Worm (Caenorhabditis elegans) whole organism, mixed stage, embryonic: ENCODE results near the gene B0416.3.

Experiments used
- M03D4.4 ChIP-seq: sonication (generic microtip); optimal IDR thresholded peaks from 2 replicates; lab custom pipeline; 2017; ENCODE audit warnings: mild to moderate bottlenecking, missing genetic modification characterization, missing compliant biosample characterization
- blmp-1 ChIP-seq: fragments of 150-350 bp; optimal IDR thresholded peaks from 2 replicates; lab custom pipeline; 2014; ENCODE audit warnings: missing biosample characterization, missing genetic modification characterization
- ceh-39 ChIP-seq: fragments of 150-350 bp; optimal IDR thresholded peaks from 2 replicates; lab custom pipeline; 2014; ENCODE audit warnings: missing biosample characterization, missing genetic modification characterization
- ceh-43 ChIP-seq: fragments of 200-800 bp; sonication (Bioruptor generic); optimal IDR thresholded peaks from 2 replicates; lab custom pipeline; 2018; ENCODE audit warnings: mild to moderate bottlenecking, missing genetic modification characterization, moderate library complexity, missing compliant biosample characterization
- ceh-83 ChIP-seq: fragments of 200-800 bp; sonication (Bioruptor generic); optimal IDR thresholded peaks from 2 replicates; lab custom pipeline; 2018; ENCODE audit warnings: mild to moderate bottlenecking, missing genetic modification characterization, missing compliant biosample characterization
- ces-1 ChIP-seq: fragments of 150-350 bp; optimal IDR thresholded peaks from 2 replicates; lab custom pipeline; 2014; ENCODE audit warnings: missing biosample characterization, missing genetic modification reagents, missing genetic modification characterization
- cnd-1 ChIP-seq: fragments of 200-800 bp; sonication (Bioruptor generic); optimal IDR thresholded peaks from 2 replicates; lab custom pipeline; 2018; ENCODE audit warnings: mild to moderate bottlenecking, missing genetic modification characterization, missing compliant biosample characterization
- drap-1 ChIP-seq: fragments of 200-800 bp; sonication (Bioruptor generic); optimal IDR thresholded peaks from 3 replicates; lab custom pipeline; 2018; ENCODE audit warnings: mild to moderate bottlenecking, missing genetic modification characterization, missing compliant biosample characterization
- elt-1 ChIP-seq: sonication (generic microtip); optimal IDR thresholded peaks from 2 replicates; lab custom pipeline; 2017; ENCODE audit warnings: missing genetic modification characterization, mild to moderate bottlenecking, missing compliant biosample characterization, antibody characterized with exemption, moderate library complexity, borderline replicate concordance; ENCODE audit not compliant: insufficient read depth
- elt-3 ChIP-seq: fragments of 150-350 bp; optimal IDR thresholded peaks from 2 replicates; lab custom pipeline; 2014; ENCODE audit warnings: missing biosample characterization, missing genetic modification characterization
- flh-1 ChIP-seq: fragments of 200-800 bp; sonication (Bioruptor generic); optimal IDR thresholded peaks from 2 replicates; lab custom pipeline; 2018; ENCODE audit warnings: mild to moderate bottlenecking, missing genetic modification characterization, moderate library complexity, missing compliant biosample characterization
- ham-2 ChIP-seq: fragments of 200-800 bp; sonication (Bioruptor generic); optimal IDR thresholded peaks from 2 replicates; lab custom pipeline; 2018; ENCODE audit warnings: mild to moderate bottlenecking, missing genetic modification characterization, missing compliant biosample characterization
- hlh-1 ChIP-seq: fragments of 150-350 bp; optimal IDR thresholded peaks from 2 replicates; lab custom pipeline; 2014; ENCODE audit warnings: missing biosample characterization, missing genetic modification reagents, missing genetic modification characterization
- lin-13 ChIP-seq: fragments of 150-350 bp; optimal IDR thresholded peaks from 2 replicates; lab custom pipeline; 2014; ENCODE audit warnings: missing biosample characterization, missing genetic modification characterization
- lin-32 ChIP-seq: fragments of 200-800 bp; sonication (Bioruptor generic); optimal IDR thresholded peaks from 2 replicates; lab custom pipeline; 2018; ENCODE audit warnings: mild to moderate bottlenecking, missing genetic modification characterization, missing compliant biosample characterization
- lsy-2 ChIP-seq: fragments of 150-350 bp; optimal IDR thresholded peaks from 2 replicates; lab custom pipeline; 2014; ENCODE audit warnings: missing biosample characterization, missing genetic modification characterization
- mab-5 ChIP-seq: fragments of 150-350 bp; optimal IDR thresholded peaks from 2 replicates; lab custom pipeline; 2014; ENCODE audit warnings: missing biosample characterization, missing genetic modification characterization
- mep-1 ChIP-seq: fragments of 150-350 bp; optimal IDR thresholded peaks from 2 replicates; lab custom pipeline; 2017; ENCODE audit warnings: missing biosample characterization, missing genetic modification reagents, missing genetic modification characterization, inconsistent platforms
- mls-2 ChIP-seq: sonication (generic microtip); optimal IDR thresholded peaks from 2 replicates; lab custom pipeline; 2016; ENCODE audit warnings: mild to moderate bottlenecking, missing genetic modification characterization, moderate library complexity, missing compliant biosample characterization
- nhr-12 ChIP-seq: fragments of 150-350 bp; optimal IDR thresholded peaks from 2 replicates; lab custom pipeline; 2014; ENCODE audit warnings: missing biosample characterization, missing genetic modification characterization
- nhr-2 ChIP-seq: fragments of 150-350 bp; optimal IDR thresholded peaks from 2 replicates; lab custom pipeline; 2014; ENCODE audit warnings: missing biosample characterization, missing genetic modification characterization
- nhr-237 ChIP-seq: fragments of 150-350 bp; optimal IDR thresholded peaks from 2 replicates; lab custom pipeline; 2014; ENCODE audit warnings: missing biosample characterization, missing genetic modification characterization
- nhr-28 ChIP-seq: fragments of 150-350 bp; optimal IDR thresholded peaks from 2 replicates; lab custom pipeline; 2014; ENCODE audit warnings: missing biosample characterization, missing genetic modification characterization
- nhr-76 ChIP-seq: sonication (generic microtip); optimal IDR thresholded peaks from 2 replicates; lab custom pipeline; 2017; ENCODE audit warnings: missing biosample characterization, missing genetic modification characterization
- pha-4 ChIP-seq: fragments of 150-350 bp; optimal IDR thresholded peaks from 2 replicates; lab custom pipeline; 2018; ENCODE audit warnings: missing biosample characterization, missing genetic modification reagents, missing genetic modification characterization
- sem-2 ChIP-seq: fragments of 200-800 bp; sonication (Bioruptor generic); optimal IDR thresholded peaks from 2 replicates; lab custom pipeline; 2018; ENCODE audit warnings: mild to moderate bottlenecking, missing genetic modification characterization, missing compliant biosample characterization
- snpc-4 ChIP-seq: fragments of 150-350 bp; optimal IDR thresholded peaks from 2 replicates; lab custom pipeline; 2014; ENCODE audit warnings: missing biosample characterization, missing genetic modification characterization
- sptf-1 ChIP-seq: sonication (generic microtip); optimal IDR thresholded peaks from 2 replicates; lab custom pipeline; 2017; ENCODE audit warnings: mild to moderate bottlenecking, missing genetic modification characterization, moderate library complexity, missing compliant biosample characterization
- tbx-8 ChIP-seq: fragments of 200-800 bp; sonication (Bioruptor generic); optimal IDR thresholded peaks from 2 replicates; lab custom pipeline; 2018; ENCODE audit warnings: mild to moderate bottlenecking, missing genetic modification characterization, moderate library complexity, missing compliant biosample characterization
- unc-120 ChIP-seq: sonication (generic microtip); optimal IDR thresholded peaks from 2 replicates; lab custom pipeline; 2017; ENCODE audit warnings: missing genetic modification characterization, missing compliant biosample characterization; ENCODE audit not compliant: poor library complexity, severe bottlenecking
- unc-62 ChIP-seq: fragments of 150-350 bp; optimal IDR thresholded peaks from 2 replicates; lab custom pipeline; 2014; ENCODE audit warnings: missing biosample characterization, missing genetic modification reagents, missing genetic modification characterization
- zip-8 ChIP-seq: fragments of 150-350 bp; optimal IDR thresholded peaks from 2 replicates; lab custom pipeline; 2014; ENCODE audit warnings: missing biosample characterization, missing genetic modification characterization
- ztf-11 ChIP-seq: fragments of 150-350 bp; optimal IDR thresholded peaks from 2 replicates; lab custom pipeline; 2014; ENCODE audit warnings: missing biosample characterization, missing genetic modification characterization

Gene B0416.3

ce11 chrX:9314397-9314796 lies 23.0 kb downstream of the B0416.3 start, which contains the start of gene ttr-38:
ttr-38 (minus strand) TSS chrX:9314497.
- TF ChIP-seq sem-2 (GFP tag; lab: Kevin White, UChicago) (no peak), nhr-237 (no peak), hlh-1 (no peak)

DNA sequence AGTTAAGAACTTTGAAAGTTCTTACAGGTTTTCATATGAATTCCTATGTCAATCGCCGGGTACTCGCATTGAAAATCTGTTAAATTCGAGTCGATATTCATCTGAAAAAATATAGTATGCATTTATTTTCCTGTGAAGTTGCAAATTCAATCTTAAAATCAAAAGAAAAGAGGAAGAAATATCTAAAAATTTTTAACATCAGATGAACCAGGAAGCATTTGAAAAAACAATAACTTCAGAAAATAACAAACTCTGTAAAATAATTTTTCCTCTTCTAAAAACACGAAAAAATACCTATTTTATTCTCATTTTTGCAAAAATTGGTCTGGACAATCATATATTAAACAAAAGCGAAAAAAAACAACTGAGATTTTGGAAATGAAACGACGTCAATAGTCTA lies 27.6 kb downstream of the B0416.3 start, which contains the start of gene npr-7:
Gene npr-7 (minus strand): TSS at position 101 of the 400 bp plus-strand sequence.
- no peak for TF ChIP-seq ham-2
- no peak for TF ChIP-seq zip-8 (tag; lab: Kevin White, UChicago)
- TF ChIP-seq ceh-43 (GFP tag; lab: Kevin White, UChicago): no peak
- TF ChIP-seq nhr-28 (tag; lab: Kevin White, UChicago): no peak
- no peak for TF ChIP-seq flh-1 (GFP tag; lab: Kevin White, UChicago)
- no peak for TF ChIP-seq drap-1 (GFP tag; lab: Kevin White, UChicago)
- TF ChIP-seq nhr-76 (tag; lab: Kevin White, UChicago): no peak
- no peak for TF ChIP-seq tbx-8
- TF ChIP-seq lin-13 (tag; lab: Kevin White, UChicago): no peak
- no peak for TF ChIP-seq M03D4.4
- no peak for TF ChIP-seq elt-3
- TF ChIP-seq ceh-39 (tag; lab: Kevin White, UChicago): no peak
- TF ChIP-seq elt-1 (tag; lab: Kevin White, UChicago): no peak
- TF ChIP-seq mab-5: no peak
- TF ChIP-seq blmp-1: no peak
- no peak for TF ChIP-seq nhr-2

- TF ChIP-seq lin-32 (GFP tag; lab: Kevin White, UChicago) (no peak), mls-2 (tag; lab: Kevin White, UChicago) (no peak), ceh-39 (tag; lab: Kevin White, UChicago) (no peak), tbx-8 (no peak), ces-1 (peak; percentile 85)
These were observed 33.5 kb downstream of the B0416.3 start for ce11 chrX:9324962-9325361.

DNA sequence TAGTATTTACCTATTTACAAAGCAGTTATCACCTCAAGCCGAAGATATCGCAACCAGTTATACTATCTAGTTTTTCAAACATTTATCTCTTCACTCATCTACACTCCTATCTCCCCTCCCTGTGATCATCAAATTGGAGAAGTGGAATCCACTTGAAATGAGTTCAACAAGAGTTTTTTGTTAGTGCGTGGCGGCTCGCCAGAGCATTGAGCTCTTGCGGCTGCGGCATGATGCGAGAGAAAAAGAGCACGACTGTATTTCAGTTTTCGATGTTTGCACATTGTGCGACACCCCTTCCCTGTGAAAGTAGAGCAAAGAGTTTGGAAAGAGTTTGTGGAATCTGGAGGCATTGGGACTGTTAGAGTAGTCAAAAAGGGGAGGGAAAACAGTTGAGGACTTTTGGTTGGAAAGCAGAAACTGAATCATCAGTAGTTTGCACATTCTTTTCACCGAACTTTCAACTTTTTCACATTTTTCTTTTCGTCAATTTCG lies 39.3 kb downstream of the B0416.3 start, which contains the start of gene T20B5.2:
Gene T20B5.2 (plus strand): TSS at position 442 of the 492 bp plus-strand sequence.
- TF ChIP-seq ztf-11 (tag; lab: Kevin White, UChicago) (no peak), flh-1 (GFP tag; lab: Kevin White, UChicago) (no peak), sem-2 (GFP tag; lab: Kevin White, UChicago) (no peak), drap-1 (GFP tag; lab: Kevin White, UChicago) (no peak), unc-120 (no peak), elt-3 (no peak), ceh-83 (no peak), nhr-12 (tag; lab: Kevin White, UChicago) (no peak)

DNA sequence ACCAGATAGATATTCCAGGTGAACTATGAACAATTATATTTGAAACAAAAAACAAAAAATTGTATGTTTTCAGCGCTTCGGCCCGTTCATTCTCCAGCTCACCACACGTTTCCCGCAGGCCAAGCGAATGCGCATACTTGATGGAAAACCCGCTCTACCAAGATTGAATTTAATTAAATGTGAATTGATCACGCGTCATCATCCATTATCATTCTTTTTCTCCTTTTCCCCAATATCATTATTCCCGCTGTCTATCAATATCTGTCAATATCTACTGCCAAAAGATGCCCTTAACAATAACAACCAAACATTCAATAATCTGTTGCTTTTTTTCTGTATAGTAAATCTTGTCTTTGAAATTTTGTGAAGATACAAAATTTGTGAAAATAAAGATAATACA lies 44.8 kb downstream of the B0416.3 start:
- no peak for TF ChIP-seq unc-62 (GFP tag; lab: Kevin White, UChicago)
- TF ChIP-seq nhr-76 (tag; lab: Kevin White, UChicago): no peak
- TF ChIP-seq pha-4 (tag; lab: Kevin White, UChicago): no peak
- TF ChIP-seq mep-1 (tag; lab: Kevin White, UChicago): no peak
- no peak for TF ChIP-seq lsy-2
- no peak for TF ChIP-seq ceh-39 (tag; lab: Kevin White, UChicago)
- TF ChIP-seq drap-1 (GFP tag; lab: Kevin White, UChicago): no peak
- no peak for TF ChIP-seq lin-32 (GFP tag; lab: Kevin White, UChicago)
- TF ChIP-seq hlh-1: no peak
- TF ChIP-seq, all 35 proteins: peak for 0

- TF ChIP-seq hlh-1: peak; percentile 32
- peak; percentile 4 for TF ChIP-seq flh-1 (GFP tag; lab: Kevin White, UChicago)
- TF ChIP-seq mab-5: no peak
- peak; percentile 72 for TF ChIP-seq drap-1 (GFP tag; lab: Kevin White, UChicago)
- TF ChIP-seq lin-32 (GFP tag; lab: Kevin White, UChicago): no peak
- peak; percentile 66 for TF ChIP-seq mls-2 (tag; lab: Kevin White, UChicago)
- peak; percentile 17 for TF ChIP-seq tbx-8
- TF ChIP-seq sptf-1 (tag; lab: Kevin White, UChicago): peak; percentile 81
- peak; percentile 37 for TF ChIP-seq cnd-1
- peak; percentile 69 for TF ChIP-seq pha-4 (tag; lab: Kevin White, UChicago)
- no peak for TF ChIP-seq ceh-39 (tag; lab: Kevin White, UChicago)
- TF ChIP-seq lin-13 (tag; lab: Kevin White, UChicago): peak; percentile 66
- TF ChIP-seq unc-120: peak; percentile 33
- TF ChIP-seq mep-1 (tag; lab: Kevin White, UChicago): peak; percentile 86
- TF ChIP-seq nhr-28 (tag; lab: Kevin White, UChicago): no peak
- TF ChIP-seq elt-1 (tag; lab: Kevin White, UChicago): no peak
- TF ChIP-seq ces-1: peak; percentile 77
- peak; percentile 61 for TF ChIP-seq M03D4.4
- TF ChIP-seq nhr-76 (tag; lab: Kevin White, UChicago): no peak
- TF ChIP-seq elt-3: no peak
- peak; percentile 21 for TF ChIP-seq ham-2
- peak; percentile 21 for TF ChIP-seq sem-2 (GFP tag; lab: Kevin White, UChicago)
- TF ChIP-seq nhr-12 (tag; lab: Kevin White, UChicago): no peak
- no peak for TF ChIP-seq snpc-4 (tag; lab: Kevin White, UChicago)
These were observed 46.4 kb downstream of the B0416.3 start for ce11 chrX:9337832-9338231.
